Fruit fly (Drosophila melanogaster) Kc167 (cell line): ENCODE results near the gene RpL7-like.

Experiments
- Myc ChIP-seq: fragments of >200 bp; optimal IDR thresholded peaks from 2 replicates; lab custom pipeline; 2017; ENCODE audit warnings: missing external identifiers
- Sin3A ChIP-seq: fragments of >200 bp; optimal IDR thresholded peaks from 2 replicates; lab custom pipeline; 2018; ENCODE audit warnings: missing external identifiers
- h ChIP-seq: fragments of >200 bp; optimal IDR thresholded peaks from 3 replicates; lab custom pipeline; 2018; ENCODE audit warnings: missing external identifiers
- insv ChIP-seq: fragments of >200 bp; optimal IDR thresholded peaks from 3 replicates; lab custom pipeline; 2018; ENCODE audit warnings: missing external identifiers
- psq ChIP-seq: fragments of >200 bp; optimal IDR thresholded peaks from 2 replicates; lab custom pipeline; 2017; ENCODE audit warnings: missing external identifiers
- ttk ChIP-seq: sonication (Bioruptor generic); optimal IDR thresholded peaks from 2 replicates; lab custom pipeline; 2017; ENCODE audit warnings: missing external identifiers

RpL7-like gene

dm6 chr2L:12055837-12056388 is at the start of gene RpL7-like, which contains the start of the genes JhI-21 and CG34164:
Gene RpL7-like, plus strand, starts transcription at chr2L:12056326.
Gene JhI-21, minus strand, starts transcription at chr2L:12056042.
Gene CG34164, plus strand, starts transcription at chr2L:12056348.
- TF ChIP-seq ttk (lab: Kevin White, UChicago) = no peak
- TF ChIP-seq Myc (lab: Kevin White, UChicago) = no peak
- TF ChIP-seq Sin3A (lab: Kevin White, UChicago) = no peak
- TF ChIP-seq insv (lab: Kevin White, UChicago) = no peak
- no peak for TF ChIP-seq h (lab: Kevin White, UChicago)
- TF ChIP-seq psq (lab: Kevin White, UChicago) = no peak

dm6 chr2L:12006397-12007330 is 49.5 kb upstream of the RpL7-like start:
- TF ChIP-seq insv (lab: Kevin White, UChicago) = no peak
- TF ChIP-seq ttk (lab: Kevin White, UChicago) = no peak
- TF ChIP-seq psq (lab: Kevin White, UChicago) = no peak
- TF ChIP-seq h (lab: Kevin White, UChicago) = no peak
- TF ChIP-seq Myc (lab: Kevin White, UChicago) = no peak

- TF ChIP-seq insv (lab: Kevin White, UChicago) (no peak), Myc (lab: Kevin White, UChicago) (no peak), ttk (lab: Kevin White, UChicago) (no peak), psq (lab: Kevin White, UChicago) (no peak), Sin3A (lab: Kevin White, UChicago) (no peak), h (lab: Kevin White, UChicago) (no peak)
Measured at dm6 chr2L:12007331-12007791, 48.8 kb upstream of the RpL7-like start.

dm6 chr2L:12007853-12008252 is 48.3 kb upstream of the RpL7-like start, which contains the start of gene Rh5:
Gene Rh5, plus strand, starts transcription at chr2L:12008153.
- no peak for TF ChIP-seq h (lab: Kevin White, UChicago)
- TF ChIP-seq ttk (lab: Kevin White, UChicago) = no peak
- no peak for TF ChIP-seq psq (lab: Kevin White, UChicago)
- TF ChIP-seq Myc (lab: Kevin White, UChicago) = no peak
- TF ChIP-seq insv (lab: Kevin White, UChicago) = no peak
- no peak for TF ChIP-seq Sin3A (lab: Kevin White, UChicago)

dm6 chr2L:12010100-12010876 is 45.8 kb upstream of the RpL7-like start:
- TF ChIP-seq h (lab: Kevin White, UChicago) = no peak

- no peak for TF ChIP-seq ttk (lab: Kevin White, UChicago)
- no peak for TF ChIP-seq insv (lab: Kevin White, UChicago)
- no peak for TF ChIP-seq psq (lab: Kevin White, UChicago)
- no peak for TF ChIP-seq h (lab: Kevin White, UChicago)
- TF ChIP-seq Myc (lab: Kevin White, UChicago) = no peak
- no peak for TF ChIP-seq Sin3A (lab: Kevin White, UChicago)
Measured at dm6 chr2L:12010877-12011666, 45.1 kb upstream of the RpL7-like start.

dm6 chr2L:12011682-12012655 is 44.2 kb upstream of the RpL7-like start:
- TF ChIP-seq Myc (lab: Kevin White, UChicago) (no peak), Sin3A (lab: Kevin White, UChicago) (no peak), ttk (lab: Kevin White, UChicago) (no peak), insv (lab: Kevin White, UChicago) (no peak), h (lab: Kevin White, UChicago) (no peak), psq (lab: Kevin White, UChicago) (no peak)

- no peak for TF ChIP-seq insv (lab: Kevin White, UChicago)
- TF ChIP-seq Myc (lab: Kevin White, UChicago) = no peak
- no peak for TF ChIP-seq Sin3A (lab: Kevin White, UChicago)
- no peak for TF ChIP-seq psq (lab: Kevin White, UChicago)
- no peak for TF ChIP-seq ttk (lab: Kevin White, UChicago)
- TF ChIP-seq h (lab: Kevin White, UChicago) = no peak
Measured at dm6 chr2L:12013243-12013642, 42.9 kb upstream of the RpL7-like start.

dm6 chr2L:12013741-12014393 is 42.3 kb upstream of the RpL7-like start:
- no peak for TF ChIP-seq Sin3A (lab: Kevin White, UChicago)
- TF ChIP-seq psq (lab: Kevin White, UChicago) = no peak
- no peak for TF ChIP-seq Myc (lab: Kevin White, UChicago)
- no peak for TF ChIP-seq insv (lab: Kevin White, UChicago)
- no peak for TF ChIP-seq ttk (lab: Kevin White, UChicago)
- no peak for TF ChIP-seq h (lab: Kevin White, UChicago)
